Worm (Caenorhabditis elegans) whole organism, L1 larva: ENCODE measurements around the gene fbxa-141.
A peak's percentile ranks its signal among the peaks of the same experiment; 100 is the strongest.

ENCODE experiments used
- C16A3.4 ChIP-seq: fragments of 150-350 bp; optimal IDR thresholded peaks from 2 replicates; lab custom pipeline; 2014; ENCODE audit warnings: missing biosample characterization, missing genetic modification characterization
- C34B4.2 ChIP-seq: sonication (generic microtip); optimal IDR thresholded peaks from 2 replicates; lab custom pipeline; 2017; ENCODE audit warnings: mild to moderate bottlenecking, missing genetic modification characterization, missing compliant biosample characterization
- F16B12.6 ChIP-seq: fragments of 150-350 bp; optimal IDR thresholded peaks from 2 replicates; lab custom pipeline; 2014; ENCODE audit warnings: missing biosample characterization, missing genetic modification characterization
- aha-1 ChIP-seq: fragments of 150-350 bp; optimal IDR thresholded peaks from 2 replicates; lab custom pipeline; 2014; ENCODE audit warnings: missing biosample characterization, missing genetic modification characterization
- blmp-1 ChIP-seq: fragments of 150-350 bp; optimal IDR thresholded peaks from 2 replicates; lab custom pipeline; 2014; ENCODE audit warnings: missing biosample characterization, missing genetic modification characterization
- ceh-82 ChIP-seq, 3 experiments: fragments of 150-350 bp in 1 of 3; sonication (generic microtip) in 2 of 3; optimal IDR thresholded peaks; 2 replicates each; lab custom pipeline; 2014 to 2017; ENCODE audit warnings: missing biosample characterization in 3 of 3, missing genetic modification characterization in 3 of 3
- dsc-1 ChIP-seq: sonication (generic microtip); optimal IDR thresholded peaks from 2 replicates; lab custom pipeline; 2016; ENCODE audit warnings: mild to moderate bottlenecking, missing genetic modification characterization, missing compliant biosample characterization
- efl-1 ChIP-seq, 4 experiments: fragments of 150-350 bp; optimal IDR thresholded peaks in 3 of 4; peaks in 1 of 4; 1 replicate in 1 of 4; 2 replicates in 3 of 4; lab custom pipeline; 2014; ENCODE audit warnings: missing biosample characterization in 2 of 4, missing genetic modification characterization in 2 of 4, missing genetic modification reagents in 2 of 4
- egl-13 ChIP-seq: sonication (generic microtip); optimal IDR thresholded peaks from 2 replicates; lab custom pipeline; 2016; ENCODE audit warnings: missing genotype, missing genetic modification reagents, missing genetic modification characterization, missing compliant biosample characterization
- egl-27 ChIP-seq, 2 experiments: fragments of 150-350 bp in 1 of 2; sonication (generic microtip); optimal IDR thresholded peaks; 3 replicates each; lab custom pipeline; 2017 to 2018; ENCODE audit warnings: missing biosample characterization in 2 of 2, missing genetic modification characterization in 2 of 2, missing genetic modification reagents in 2 of 2
- elt-2 ChIP-seq: sonication (generic microtip); optimal IDR thresholded peaks from 2 replicates; lab custom pipeline; 2016; ENCODE audit warnings: missing genetic modification characterization, mild to moderate bottlenecking, inconsistent platforms, missing compliant biosample characterization, missing genetic modification reagents
- elt-3 ChIP-seq, 6 experiments: fragments of 150-350 bp in 1 of 6; sonication (generic microtip); optimal IDR thresholded peaks; 2 replicates each; lab custom pipeline; 2017 to 2018; ENCODE audit warnings: missing biosample characterization in 6 of 6, missing genetic modification characterization in 6 of 6, inconsistent platforms in 1 of 6
- ets-5 ChIP-seq: fragments of 200-800 bp; sonication (Bioruptor generic); IDR thresholded peaks from 2 replicates; pipeline ENCODE4 v1.3.6; 2022; ENCODE audit warnings: missing genetic modification characterization, missing compliant biosample characterization
- fkh-10 ChIP-seq: sonication (generic microtip); optimal IDR thresholded peaks from 2 replicates; lab custom pipeline; 2017; ENCODE audit warnings: missing biosample characterization, missing genetic modification reagents, missing genetic modification characterization
- fkh-4 ChIP-seq: sonication (generic microtip); optimal IDR thresholded peaks from 2 replicates; lab custom pipeline; 2016; ENCODE audit warnings: missing compliant biosample characterization, missing genetic modification characterization, borderline replicate concordance
- fkh-8 ChIP-seq: sonication (generic microtip); optimal IDR thresholded peaks from 2 replicates; lab custom pipeline; 2016; ENCODE audit warnings: mild to moderate bottlenecking, missing genetic modification characterization, missing compliant biosample characterization
- grh-1 ChIP-seq: fragments of 200-800 bp; sonication (Bioruptor generic); IDR thresholded peaks from 2 replicates; pipeline ENCODE4 v1.3.6; 2022; ENCODE audit warnings: missing genetic modification reagents, missing genetic modification characterization, missing compliant biosample characterization
- hlh-4 ChIP-seq: sonication (generic microtip); optimal IDR thresholded peaks from 2 replicates; lab custom pipeline; 2016; ENCODE audit warnings: mild to moderate bottlenecking, missing genetic modification characterization, missing compliant biosample characterization
- irx-1 ChIP-seq: sonication (generic microtip); optimal IDR thresholded peaks from 2 replicates; lab custom pipeline; 2016; ENCODE audit warnings: missing genetic modification characterization, missing compliant biosample characterization
- isw-1 ChIP-seq: fragments of 200-800 bp; sonication (Bioruptor generic); IDR thresholded peaks from 2 replicates; pipeline ENCODE4 v1.3.6; 2022; ENCODE audit warnings: missing genetic modification characterization, missing compliant biosample characterization
- lin-14 ChIP-seq: fragments of 200-800 bp; sonication (Bioruptor generic); optimal IDR thresholded peaks from 2 replicates; lab custom pipeline; 2018; ENCODE audit warnings: mild to moderate bottlenecking, missing genetic modification characterization, moderate library complexity, missing compliant biosample characterization
- lin-15B ChIP-seq: fragments of 150-350 bp; sonication (generic microtip); optimal IDR thresholded peaks from 3 replicates; lab custom pipeline; 2014; ENCODE audit warnings: missing biosample characterization, missing genetic modification characterization
- lin-35 ChIP-seq, 2 experiments: fragments of 150-350 bp; optimal IDR thresholded peaks; 2 replicates each; lab custom pipeline; 2014; ENCODE audit warnings: missing biosample characterization in 2 of 2, missing genetic modification characterization in 2 of 2, missing genetic modification reagents in 2 of 2
- lin-39 ChIP-seq: fragments of 150-350 bp; optimal IDR thresholded peaks from 2 replicates; lab custom pipeline; 2014; ENCODE audit warnings: missing biosample characterization, missing genetic modification reagents, missing genetic modification characterization
- lir-3 ChIP-seq: sonication (generic microtip); optimal IDR thresholded peaks from 2 replicates; lab custom pipeline; 2016; ENCODE audit warnings: mild to moderate bottlenecking, missing genetic modification characterization, moderate library complexity, missing compliant biosample characterization; ENCODE audit not compliant: poor library complexity
- mab-9 ChIP-seq: fragments of 200-800 bp; sonication (Bioruptor generic); IDR thresholded peaks from 2 replicates; pipeline ENCODE4 v1.3.6; 2022; ENCODE audit warnings: missing genetic modification reagents, missing genetic modification characterization, missing compliant biosample characterization
- mdl-1 ChIP-seq, 2 experiments: fragments of 150-350 bp; optimal IDR thresholded peaks; 2 replicates each; lab custom pipeline; 2014 to 2017; ENCODE audit warnings: missing biosample characterization in 2 of 2, missing genetic modification characterization in 2 of 2, inconsistent platforms in 1 of 2
- mep-1 ChIP-seq: fragments of 150-350 bp; optimal IDR thresholded peaks from 2 replicates; lab custom pipeline; 2014; ENCODE audit warnings: missing biosample characterization, missing genetic modification characterization
- nhr-19 ChIP-seq: fragments of 200-800 bp; sonication (Bioruptor generic); conservative IDR thresholded peaks from 2 replicates; pipeline ENCODE4 v1.3.6; 2022; ENCODE audit warnings: missing genetic modification characterization, missing compliant biosample characterization
- nhr-20 ChIP-seq: sonication (generic microtip); optimal IDR thresholded peaks from 2 replicates; lab custom pipeline; 2016; ENCODE audit warnings: mild to moderate bottlenecking, missing genetic modification characterization, missing compliant biosample characterization
- nhr-47 ChIP-seq: sonication (generic microtip); optimal IDR thresholded peaks from 2 replicates; lab custom pipeline; 2016; ENCODE audit warnings: mild to moderate bottlenecking, missing genetic modification characterization, moderate library complexity, missing compliant biosample characterization
- nhr-71 ChIP-seq: sonication (generic microtip); optimal IDR thresholded peaks from 2 replicates; lab custom pipeline; 2016; ENCODE audit warnings: mild to moderate bottlenecking, missing genetic modification characterization, moderate library complexity, missing compliant biosample characterization
- nhr-77 ChIP-seq: fragments of 150-350 bp; optimal IDR thresholded peaks from 2 replicates; lab custom pipeline; 2014; ENCODE audit warnings: missing biosample characterization, missing genetic modification characterization
- nhr-85 ChIP-seq: sonication (generic microtip); peaks from one replicate; lab custom pipeline; 2016; ENCODE audit warnings: missing genetic modification characterization, inconsistent platforms, missing compliant biosample characterization
- nhr-90 ChIP-seq: sonication (generic microtip); optimal IDR thresholded peaks from 2 replicates; lab custom pipeline; 2016; ENCODE audit warnings: mild to moderate bottlenecking, missing genetic modification characterization, missing compliant biosample characterization; ENCODE audit not compliant: poor library complexity
- rnt-1 ChIP-seq: sonication (generic microtip); optimal IDR thresholded peaks from 2 replicates; lab custom pipeline; 2016; ENCODE audit warnings: mild to moderate bottlenecking, missing genetic modification characterization, moderate library complexity, missing compliant biosample characterization
- snu-23 ChIP-seq: sonication (generic microtip); optimal IDR thresholded peaks from 2 replicates; lab custom pipeline; 2016; ENCODE audit warnings: missing genetic modification characterization, missing compliant biosample characterization
- sptf-1 ChIP-seq: fragments of 150-350 bp; optimal IDR thresholded peaks from 2 replicates; lab custom pipeline; 2014; ENCODE audit warnings: missing biosample characterization, missing genetic modification characterization
- sup-37 ChIP-seq: fragments of 200-800 bp; sonication (Bioruptor generic); optimal IDR thresholded peaks from 2 replicates; lab custom pipeline; 2018; ENCODE audit warnings: mild to moderate bottlenecking, missing genetic modification characterization, missing compliant biosample characterization
- swsn-7 ChIP-seq: sonication (generic microtip); optimal IDR thresholded peaks from 2 replicates; lab custom pipeline; 2016; ENCODE audit warnings: missing genetic modification characterization, missing compliant biosample characterization
- tbx-2 ChIP-seq: sonication (generic microtip); optimal IDR thresholded peaks from 2 replicates; lab custom pipeline; 2016; ENCODE audit warnings: missing genetic modification characterization, missing compliant biosample characterization
- unc-130 ChIP-seq: fragments of 150-350 bp; optimal IDR thresholded peaks from 2 replicates; lab custom pipeline; 2017; ENCODE audit warnings: missing biosample characterization, missing genetic modification characterization, inconsistent platforms
- unc-62 ChIP-seq: fragments of 150-350 bp; optimal IDR thresholded peaks from 2 replicates; lab custom pipeline; 2014; ENCODE audit warnings: missing biosample characterization, missing genetic modification reagents, missing genetic modification characterization
- unc-86 ChIP-seq: sonication (generic microtip); optimal IDR thresholded peaks from 2 replicates; lab custom pipeline; 2016; ENCODE audit warnings: missing genetic modification characterization, missing compliant biosample characterization
- unc-98 ChIP-seq: fragments of 200-800 bp; sonication (Bioruptor generic); IDR thresholded peaks from 2 replicates; pipeline ENCODE4 v1.3.6; 2022; ENCODE audit warnings: missing genetic modification characterization, missing compliant biosample characterization
- vab-15 ChIP-seq: sonication (generic microtip); optimal IDR thresholded peaks from 2 replicates; lab custom pipeline; 2017; ENCODE audit warnings: missing genotype, mild to moderate bottlenecking, missing genetic modification characterization, missing compliant biosample characterization
- xbp-1 ChIP-seq: sonication (generic microtip); optimal IDR thresholded peaks from 2 replicates; lab custom pipeline; 2016; ENCODE audit warnings: missing genetic modification characterization, missing compliant biosample characterization
- ztf-4 ChIP-seq: fragments of 150-350 bp; optimal IDR thresholded peaks from 2 replicates; lab custom pipeline; 2014; ENCODE audit warnings: missing biosample characterization, missing genetic modification characterization

Gene fbxa-141

DNA sequence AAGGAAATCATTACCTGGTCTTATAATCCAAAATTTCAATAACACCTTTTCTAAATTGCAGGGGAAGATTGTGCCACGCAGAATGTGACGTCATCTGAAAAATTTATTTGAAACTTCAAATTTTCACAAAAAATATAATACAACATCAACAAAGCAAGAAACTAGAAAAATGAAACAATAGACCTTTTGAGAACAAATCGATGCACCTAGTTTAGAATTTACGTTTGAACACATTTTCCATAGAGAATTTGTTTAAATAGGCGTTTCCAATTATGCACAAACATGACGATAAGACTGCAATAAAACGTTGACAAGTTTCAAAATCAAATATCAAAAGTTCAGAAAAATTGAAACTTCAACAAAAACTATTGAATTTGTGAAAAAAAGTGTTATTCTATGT is at the start of gene fbxa-141:
TSS of gene fbxa-141 (minus strand) at position 101 of the 400 bp plus-strand sequence.
- TF ChIP-seq F16B12.6 (no peak), lir-3 (tag; lab: Kevin White, UChicago) (no peak), nhr-20 (tag; lab: Kevin White, UChicago) (no peak)

DNA sequence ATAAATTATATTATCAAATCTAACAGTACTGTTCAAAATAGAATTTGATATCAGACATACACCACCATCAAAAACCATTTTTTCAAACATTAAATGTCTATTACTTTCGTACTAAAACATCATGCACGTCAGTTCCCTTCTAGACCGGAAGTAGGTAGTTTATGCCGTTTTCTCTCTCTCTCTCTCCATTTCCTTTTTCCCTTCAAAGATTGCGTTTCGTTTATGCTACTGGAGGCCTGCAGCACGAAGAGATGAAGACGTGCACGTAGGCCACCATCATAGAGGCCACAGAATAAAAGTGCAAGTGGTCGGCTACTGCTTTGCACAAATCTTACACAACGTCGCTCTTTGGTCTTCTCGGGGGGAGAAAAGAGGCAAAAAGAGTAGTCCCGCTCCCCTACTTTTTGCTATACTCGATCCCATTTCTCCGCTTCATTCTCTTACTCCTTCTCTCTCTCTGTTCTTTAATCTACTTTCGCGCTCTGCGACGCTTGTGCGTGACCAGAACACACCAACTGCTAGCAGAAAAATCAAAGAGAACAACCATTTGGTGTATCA is 48.8 kb upstream of the fbxa-141 start:
- no peak for TF ChIP-seq sup-37
- TF ChIP-seq nhr-85 (tag; lab: Kevin White, UChicago), result peak; percentile 87
- TF ChIP-seq mdl-1 (tag; optimal IDR thresholded peaks at IDR 0.05; lab: Kevin White, UChicago), result peak in 1 of 2 experiments; percentile 44
- no peak for TF ChIP-seq lin-39 (tag; lab: Kevin White, UChicago)
- peak; percentile 61 for TF ChIP-seq unc-86
- TF ChIP-seq C16A3.4 (tag; lab: Kevin White, UChicago), result peak; percentile 47
- peak; percentile 57 for TF ChIP-seq nhr-77 (tag; lab: Kevin White, UChicago)
- TF ChIP-seq elt-2, result no peak
- no peak for TF ChIP-seq fkh-4 (tag; lab: Kevin White, UChicago)
- TF ChIP-seq unc-130 (tag; lab: Kevin White, UChicago), result peak; percentile 51
- peak; percentile 76 for TF ChIP-seq nhr-47
- TF ChIP-seq sptf-1 (tag; lab: Kevin White, UChicago), result no peak
- peak; percentile 50 for TF ChIP-seq blmp-1 (tag; lab: Kevin White, UChicago)
- TF ChIP-seq unc-62 (GFP tag; lab: Kevin White, UChicago), result no peak
- TF ChIP-seq fkh-8 (tag; lab: Kevin White, UChicago), result peak; percentile 83
- TF ChIP-seq C34B4.2 (tag; lab: Kevin White, UChicago), result no peak
- TF ChIP-seq vab-15 (tag; lab: Kevin White, UChicago), result no peak
- peak; percentile 75 for TF ChIP-seq nhr-19
- TF ChIP-seq hlh-4, result no peak
- peak; percentile 85 for TF ChIP-seq tbx-2 (tag; lab: Kevin White, UChicago)
- TF ChIP-seq ztf-4, result peak; percentile 75
- TF ChIP-seq swsn-7 (tag; lab: Kevin White, UChicago), result peak; percentile 65
- TF ChIP-seq fkh-10, result peak; percentile 93
- peak; percentile 44 for TF ChIP-seq mep-1 (tag; lab: Kevin White, UChicago)
- TF ChIP-seq ceh-82 (tag; optimal IDR thresholded peaks at IDR 0.05; lab: Kevin White, UChicago), result peak in 1 of 3 experiments; percentile 45
- no peak for TF ChIP-seq lin-15B (tag; lab: Kevin White, UChicago)
- 0 out of 2 replicates have a peak, but pooled peaks have one; percentile 37 for TF ChIP-seq unc-98 (GFP tag; lab: Robert Waterston, UW)
- TF ChIP-seq ets-5 (GFP tag; lab: Robert Waterston, UW), result no peak
- TF ChIP-seq aha-1 (tag; lab: Kevin White, UChicago), result no peak
- TF ChIP-seq rnt-1 (tag; lab: Kevin White, UChicago), result peak; percentile 84
- peak in 1 of 2 experiments; percentile 4 for TF ChIP-seq lin-35 (GFP tag; optimal IDR thresholded peaks at IDR 0.05; lab: Kevin White, UChicago)
- TF ChIP-seq mab-9, result no peak; the same call in 1 of the 2 replicates
- TF ChIP-seq nhr-20 (tag; lab: Kevin White, UChicago), result peak; percentile 80
- peak in 1 of 2 experiments; percentile 22 for TF ChIP-seq efl-1 (optimal IDR thresholded peaks at IDR 0.05; lab: Kevin White, UChicago)
- no peak for TF ChIP-seq efl-1 (GFP tag; optimal IDR thresholded peaks at IDR 0.05 in 1 of 2; lab: Kevin White, UChicago)
- peak; percentile 22 for TF ChIP-seq nhr-90 (tag; lab: Kevin White, UChicago)
- TF ChIP-seq elt-3 (tag; optimal IDR thresholded peaks at IDR 0.05; lab: Kevin White, UChicago), result peak in 4 of 6 experiments; percentile 1 to 51 (median 41)
- TF ChIP-seq egl-27 (tag; optimal IDR thresholded peaks at IDR 0.05; lab: Kevin White, UChicago), result peak in 1 of 2 experiments; percentile 8
- peak; percentile 32 for TF ChIP-seq isw-1 (GFP tag; lab: Robert Waterston, UW)
- TF ChIP-seq grh-1, result 0 out of 2 replicates have a peak, but pooled peaks have one; percentile 27
- peak; percentile 95 for TF ChIP-seq nhr-71 (tag; lab: Kevin White, UChicago)
- TF ChIP-seq xbp-1 (tag; lab: Kevin White, UChicago), result peak; percentile 41
- TF ChIP-seq irx-1 (tag; lab: Kevin White, UChicago), result peak; percentile 7
- TF ChIP-seq lir-3 (tag; lab: Kevin White, UChicago), result peak; percentile 15
- peak; percentile 38 for TF ChIP-seq dsc-1 (tag; lab: Kevin White, UChicago)
- peak; percentile 86 for TF ChIP-seq egl-13
- peak; percentile 97 for TF ChIP-seq lin-14 (GFP tag; lab: Kevin White, UChicago)
- peak; percentile 68 for TF ChIP-seq snu-23 (GFP tag; lab: Kevin White, UChicago)
